Worm (Caenorhabditis elegans) whole organism, L3 larva: ENCODE measurements around the gene B0244.17.

Experiments
- R02D3.7 ChIP-seq: fragments of 150-350 bp; optimal IDR thresholded peaks from 2 replicates; lab custom pipeline; 2014; ENCODE audit warnings: missing biosample characterization, missing genetic modification characterization
- ZK546.5 ChIP-seq: sonication (generic microtip); optimal IDR thresholded peaks from 2 replicates; lab custom pipeline; 2017; ENCODE audit warnings: missing biosample characterization, missing genetic modification characterization
- aly-2 ChIP-seq: fragments of 150-350 bp; optimal IDR thresholded peaks from 2 replicates; lab custom pipeline; 2014; ENCODE audit warnings: missing biosample characterization, missing genetic modification characterization
- ama-1 ChIP-seq: fragments of 150-350 bp; optimal IDR thresholded peaks from 2 replicates; lab custom pipeline; 2018
- ceh-16 ChIP-seq: sonication (generic microtip); optimal IDR thresholded peaks from 2 replicates; lab custom pipeline; 2017; ENCODE audit warnings: missing biosample characterization, missing genetic modification characterization
- ceh-28 ChIP-seq: fragments of 150-350 bp; optimal IDR thresholded peaks from 2 replicates; lab custom pipeline; 2014; ENCODE audit warnings: missing biosample characterization, missing genetic modification reagents, missing genetic modification characterization
- ceh-82 ChIP-seq: fragments of 150-350 bp; optimal IDR thresholded peaks from 2 replicates; lab custom pipeline; 2014; ENCODE audit warnings: missing biosample characterization, missing genetic modification characterization
- ceh-9 ChIP-seq: sonication (generic microtip); optimal IDR thresholded peaks from 2 replicates; lab custom pipeline; 2018; ENCODE audit warnings: missing biosample characterization, missing genetic modification characterization
- daf-12 ChIP-seq: fragments of 150-350 bp; optimal IDR thresholded peaks from 2 replicates; lab custom pipeline; 2014; ENCODE audit warnings: missing biosample characterization, missing genetic modification reagents, missing genetic modification characterization
- egl-27 ChIP-seq: sonication (generic microtip); optimal IDR thresholded peaks from 4 replicates; lab custom pipeline; 2017; ENCODE audit warnings: missing biosample characterization, missing genetic modification reagents, missing genetic modification characterization
- egl-5 ChIP-seq: fragments of 150-350 bp; optimal IDR thresholded peaks from 2 replicates; lab custom pipeline; 2017; ENCODE audit warnings: missing biosample characterization, missing genetic modification reagents, missing genetic modification characterization, inconsistent platforms
- elt-1 ChIP-seq: fragments of 150-350 bp; optimal IDR thresholded peaks from 2 replicates; lab custom pipeline; 2014; ENCODE audit warnings: missing biosample characterization, missing genetic modification characterization
- elt-2 ChIP-seq: sonication (generic microtip); optimal IDR thresholded peaks from 2 replicates; lab custom pipeline; 2016; ENCODE audit warnings: missing genetic modification reagents, mild to moderate bottlenecking, missing genetic modification characterization, missing compliant biosample characterization
- elt-3 ChIP-seq, 3 experiments: fragments of 150-350 bp in 1 of 3; sonication (generic microtip) in 2 of 3; optimal IDR thresholded peaks; 2 replicates in 2 of 3; 4 replicates in 1 of 3; lab custom pipeline; 2014 to 2017; ENCODE audit warnings: missing biosample characterization in 3 of 3, missing genetic modification characterization in 3 of 3
- eor-1 ChIP-seq, 2 experiments: fragments of 150-350 bp; optimal IDR thresholded peaks; 2 replicates each; lab custom pipeline; 2014 to 2018; ENCODE audit warnings: missing biosample characterization in 2 of 2, missing genetic modification characterization in 2 of 2
- fkh-10 ChIP-seq: sonication (generic microtip); optimal IDR thresholded peaks from 2 replicates; lab custom pipeline; 2017; ENCODE audit warnings: missing biosample characterization, missing genetic modification reagents, missing genetic modification characterization
- fkh-2 ChIP-seq: fragments of 150-350 bp; optimal IDR thresholded peaks from 2 replicates; lab custom pipeline; 2014; ENCODE audit warnings: missing biosample characterization, missing genetic modification reagents, missing genetic modification characterization
- fos-1 ChIP-seq: fragments of 150-350 bp; optimal IDR thresholded peaks from 2 replicates; lab custom pipeline; 2014; ENCODE audit warnings: missing biosample characterization, missing genetic modification characterization
- hmg-11 ChIP-seq: sonication (generic microtip); optimal IDR thresholded peaks from 2 replicates; lab custom pipeline; 2016; ENCODE audit warnings: missing genetic modification characterization, missing compliant biosample characterization
- jun-1 ChIP-seq: fragments of 150-350 bp; optimal IDR thresholded peaks from 2 replicates; lab custom pipeline; 2014; ENCODE audit warnings: missing biosample characterization, missing genetic modification reagents, missing genetic modification characterization
- lin-15B ChIP-seq: fragments of 150-350 bp; optimal IDR thresholded peaks from 2 replicates; lab custom pipeline; 2014; ENCODE audit warnings: missing biosample characterization, missing genetic modification characterization
- lin-39 ChIP-seq: fragments of 150-350 bp; optimal IDR thresholded peaks from 2 replicates; lab custom pipeline; 2018; ENCODE audit warnings: missing biosample characterization, missing genetic modification reagents, missing genetic modification characterization
- lsy-12 ChIP-seq: sonication (generic microtip); optimal IDR thresholded peaks from 2 replicates; lab custom pipeline; 2016; ENCODE audit warnings: mild to moderate bottlenecking, missing genetic modification characterization, missing compliant biosample characterization
- mdl-1 ChIP-seq: fragments of 150-350 bp; optimal IDR thresholded peaks from 2 replicates; lab custom pipeline; 2014; ENCODE audit warnings: missing biosample characterization, missing genetic modification characterization
- mml-1 ChIP-seq: fragments of 150-350 bp; sonication (generic microtip); optimal IDR thresholded peaks from 3 replicates; lab custom pipeline; 2014; ENCODE audit warnings: missing biosample characterization, missing genetic modification characterization
- nfya-1 ChIP-seq: sonication (generic microtip); optimal IDR thresholded peaks from 2 replicates; lab custom pipeline; 2017; ENCODE audit warnings: missing genetic modification characterization, mild to moderate bottlenecking, missing compliant biosample characterization, antibody characterized with exemption, moderate library complexity; ENCODE audit not compliant: insufficient read depth
- nhr-11 ChIP-seq: fragments of 150-350 bp; optimal IDR thresholded peaks from 2 replicates; lab custom pipeline; 2014; ENCODE audit warnings: missing biosample characterization, missing genetic modification characterization
- nhr-12 ChIP-seq: fragments of 150-350 bp; optimal IDR thresholded peaks from 2 replicates; lab custom pipeline; 2014; ENCODE audit warnings: missing biosample characterization, missing genetic modification characterization
- nhr-23 ChIP-seq: fragments of 150-350 bp; optimal IDR thresholded peaks from 2 replicates; lab custom pipeline; 2014; ENCODE audit warnings: missing biosample characterization, missing genetic modification reagents, missing genetic modification characterization
- nhr-237 ChIP-seq: fragments of 150-350 bp; optimal IDR thresholded peaks from 2 replicates; lab custom pipeline; 2014; ENCODE audit warnings: missing biosample characterization, missing genetic modification characterization
- nhr-25 ChIP-seq: sonication (generic microtip); optimal IDR thresholded peaks from 2 replicates; lab custom pipeline; 2017; ENCODE audit warnings: missing biosample characterization, missing genetic modification characterization
- nhr-28 ChIP-seq: fragments of 150-350 bp; optimal IDR thresholded peaks from 2 replicates; lab custom pipeline; 2014; ENCODE audit warnings: missing biosample characterization, missing genetic modification characterization
- nhr-43 ChIP-seq: sonication (generic microtip); optimal IDR thresholded peaks from 2 replicates; lab custom pipeline; 2016; ENCODE audit warnings: mild to moderate bottlenecking, missing genetic modification characterization, missing compliant biosample characterization; ENCODE audit not compliant: poor library complexity, severe bottlenecking
- nhr-67 ChIP-seq: fragments of 150-350 bp; optimal IDR thresholded peaks from 2 replicates; lab custom pipeline; 2014; ENCODE audit warnings: missing biosample characterization, missing genetic modification characterization
- nhr-76 ChIP-seq: fragments of 150-350 bp; sonication (generic microtip); optimal IDR thresholded peaks from 5 replicates; lab custom pipeline; 2014; ENCODE audit warnings: missing biosample characterization, missing genetic modification characterization
- nhr-77 ChIP-seq: fragments of 150-350 bp; optimal IDR thresholded peaks from 2 replicates; lab custom pipeline; 2014; ENCODE audit warnings: missing biosample characterization, missing genetic modification characterization
- pha-4 ChIP-seq: fragments of 150-350 bp; optimal IDR thresholded peaks from 2 replicates; lab custom pipeline; 2014; ENCODE audit warnings: missing biosample characterization, missing genetic modification reagents, missing genetic modification characterization
- pqm-1 ChIP-seq: fragments of 150-350 bp; optimal IDR thresholded peaks from 2 replicates; lab custom pipeline; 2017; ENCODE audit warnings: missing biosample characterization, missing genetic modification characterization, inconsistent platforms
- sea-2 ChIP-seq: fragments of 150-350 bp; sonication (generic microtip); optimal IDR thresholded peaks from 4 replicates; lab custom pipeline; 2014; ENCODE audit warnings: missing biosample characterization, missing genetic modification reagents, missing genetic modification characterization
- skn-1 ChIP-seq: fragments of 150-350 bp; optimal IDR thresholded peaks from 2 replicates; lab custom pipeline; 2014; ENCODE audit warnings: missing biosample characterization, missing genetic modification characterization
- snpc-4 ChIP-seq: fragments of 150-350 bp; optimal IDR thresholded peaks from 2 replicates; lab custom pipeline; 2014; ENCODE audit warnings: missing biosample characterization, missing genetic modification characterization
- tbx-2 ChIP-seq: sonication (generic microtip); optimal IDR thresholded peaks from 2 replicates; lab custom pipeline; 2016; ENCODE audit warnings: mild to moderate bottlenecking, missing genetic modification characterization, missing compliant biosample characterization
- unc-39 ChIP-seq: sonication (generic microtip); optimal IDR thresholded peaks from 4 replicates; lab custom pipeline; 2017; ENCODE audit warnings: missing biosample characterization, missing genetic modification characterization
- unc-62 ChIP-seq: fragments of 150-350 bp; sonication (generic microtip); optimal IDR thresholded peaks from 4 replicates; lab custom pipeline; 2014; ENCODE audit warnings: missing biosample characterization, missing genetic modification reagents, missing genetic modification characterization
- zag-1 ChIP-seq: fragments of 150-350 bp; optimal IDR thresholded peaks from 2 replicates; lab custom pipeline; 2014; ENCODE audit warnings: missing biosample characterization, missing genetic modification characterization
- ztf-11 ChIP-seq: fragments of 150-350 bp; optimal IDR thresholded peaks from 2 replicates; lab custom pipeline; 2014; ENCODE audit warnings: missing biosample characterization, missing genetic modification characterization
- ztf-4 ChIP-seq: fragments of 150-350 bp; optimal IDR thresholded peaks from 2 replicates; lab custom pipeline; 2014; ENCODE audit warnings: missing biosample characterization, missing genetic modification characterization

B0244.17 gene

DNA sequence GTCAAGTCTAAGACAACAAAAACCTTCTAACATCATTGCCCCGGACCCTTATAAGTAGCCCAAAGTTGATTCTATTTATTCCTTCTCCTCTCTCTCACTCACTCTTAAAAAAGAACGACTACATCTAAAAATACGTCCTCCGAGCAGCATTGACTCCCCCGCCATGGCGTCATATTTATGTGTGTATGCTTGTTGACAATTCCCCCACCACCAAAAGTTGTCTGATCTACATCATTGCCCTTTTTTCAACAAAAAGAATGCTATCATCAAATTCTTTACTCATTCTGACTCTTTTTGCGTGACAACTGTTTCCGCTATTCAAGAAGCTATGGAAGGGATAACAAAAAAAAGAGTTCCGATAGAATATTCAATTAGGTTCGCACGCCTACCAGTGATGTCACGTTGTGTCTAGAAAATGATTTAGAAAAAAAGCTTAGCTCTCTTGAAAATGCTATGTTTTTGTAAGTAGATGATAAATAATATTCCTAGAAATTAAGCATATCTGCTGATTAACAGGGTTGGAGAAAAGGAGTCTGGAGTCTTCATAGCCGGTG is 24.5 kb downstream of the B0244.17 start:
- TF ChIP-seq nfya-1 (tag; lab: Kevin White, UChicago) (peak; percentile 48), mdl-1 (tag; lab: Kevin White, UChicago) (no peak), fkh-10 (GFP tag; lab: Kevin White, UChicago) (peak; percentile 2)

DNA sequence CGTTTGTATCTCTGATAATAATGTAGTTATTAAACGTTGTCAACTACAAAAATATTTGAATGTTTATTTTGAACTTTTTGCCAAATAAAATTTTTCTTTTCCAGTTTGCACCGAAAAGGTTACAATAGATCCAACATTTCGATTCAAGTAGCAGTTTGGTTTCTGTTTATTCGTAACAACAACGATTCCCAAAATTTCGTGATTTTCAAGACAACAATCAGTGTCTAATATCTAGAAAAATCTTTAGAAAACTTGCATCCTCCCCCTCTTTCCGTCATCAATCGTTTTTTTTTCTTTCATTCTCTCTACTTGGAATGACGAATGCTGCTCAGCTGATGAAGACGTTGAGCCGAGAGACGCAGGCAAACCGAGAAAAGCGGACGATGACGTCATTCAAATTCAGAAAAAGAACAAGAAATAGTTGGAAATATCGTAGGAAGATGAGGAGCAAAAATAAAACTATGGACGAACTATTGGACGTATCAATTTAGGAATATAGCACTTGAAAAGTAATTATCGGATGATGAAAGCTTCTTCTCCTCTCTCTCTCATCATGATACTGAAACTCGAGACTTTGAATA is 25.6 kb downstream of the B0244.17 start:
- TF ChIP-seq unc-39 (tag; lab: Kevin White, UChicago) (no peak), fkh-10 (GFP tag; lab: Kevin White, UChicago) (peak; percentile 96), fos-1 (tag; lab: Kevin White, UChicago) (no peak), daf-12 (tag; lab: Kevin White, UChicago) (no peak), lin-15B (tag; lab: Kevin White, UChicago) (peak; percentile 19), ZK546.5 (tag; lab: Kevin White, UChicago) (no peak), ztf-4 (tag; lab: Kevin White, UChicago) (no peak), ama-1 (lab: Kevin White, UChicago) (peak; percentile 71), nhr-77 (tag; lab: Kevin White, UChicago) (no peak), lin-39 (tag; lab: Kevin White, UChicago) (peak; percentile 82), ceh-82 (tag; lab: Kevin White, UChicago) (no peak), zag-1 (tag; lab: Kevin White, UChicago) (no peak), ceh-9 (tag; lab: Kevin White, UChicago) (no peak), tbx-2 (tag; lab: Kevin White, UChicago) (no peak), pqm-1 (tag; lab: Kevin White, UChicago) (no peak), skn-1 (tag; lab: Kevin White, UChicago) (peak; percentile 55), egl-5 (no peak), nhr-76 (tag; lab: Kevin White, UChicago) (no peak), nhr-67 (tag; lab: Kevin White, UChicago) (no peak), nhr-23 (no peak), jun-1 (tag; lab: Kevin White, UChicago) (no peak), unc-62 (GFP tag; lab: Kevin White, UChicago) (peak; percentile 37), nfya-1 (tag; lab: Kevin White, UChicago) (peak; percentile 82), elt-2 (no peak), lsy-12 (no peak), ceh-28 (tag; lab: Kevin White, UChicago) (peak; percentile 19), eor-1 (tag; optimal IDR thresholded peaks at IDR 0.05; lab: Kevin White, UChicago) (no peak), mdl-1 (tag; lab: Kevin White, UChicago) (no peak), nhr-28 (no peak), ceh-16 (tag; lab: Kevin White, UChicago) (no peak), nhr-25 (tag; lab: Kevin White, UChicago) (no peak), sea-2 (GFP tag; lab: Kevin White, UChicago) (no peak), elt-1 (tag; lab: Kevin White, UChicago) (peak; percentile 33), nhr-12 (tag; lab: Kevin White, UChicago) (no peak), fkh-2 (no peak), mml-1 (tag; lab: Kevin White, UChicago) (no peak), nhr-43 (tag; lab: Kevin White, UChicago) (no peak), elt-3 (tag; optimal IDR thresholded peaks at IDR 0.05; lab: Kevin White, UChicago) (no peak), nhr-11 (tag; lab: Kevin White, UChicago) (peak; percentile 71), aly-2 (no peak), ztf-11 (tag; lab: Kevin White, UChicago) (no peak), hmg-11 (tag; lab: Kevin White, UChicago) (no peak), nhr-237 (tag; lab: Kevin White, UChicago) (no peak), R02D3.7 (no peak), pha-4 (tag; lab: Kevin White, UChicago) (no peak), snpc-4 (tag; lab: Kevin White, UChicago) (no peak), egl-27 (tag; lab: Kevin White, UChicago) (no peak)
